Worm (Caenorhabditis elegans) whole organism, L2 larva: ENCODE data around the gene C18E9.5.

Source experiments
- C34F6.9 ChIP-seq: fragments of 150-350 bp; optimal IDR thresholded peaks from 2 replicates; lab custom pipeline; 2014; ENCODE audit warnings: missing biosample characterization, missing genetic modification characterization
- F13H6.1 ChIP-seq: sonication (generic microtip); optimal IDR thresholded peaks from 2 replicates; lab custom pipeline; 2016; ENCODE audit warnings: missing genetic modification characterization, missing compliant biosample characterization
- Y55F3AM.14 ChIP-seq: fragments of 200-800 bp; sonication (Bioruptor generic); optimal IDR thresholded peaks from 2 replicates; lab custom pipeline; 2018; ENCODE audit warnings: mild to moderate bottlenecking, missing genetic modification characterization, missing compliant biosample characterization
- ZK546.5 ChIP-seq: sonication (generic microtip); optimal IDR thresholded peaks from 2 replicates; lab custom pipeline; 2017; ENCODE audit warnings: missing biosample characterization, missing genetic modification characterization
- alr-1 ChIP-seq: fragments of 150-350 bp; optimal IDR thresholded peaks from 2 replicates; lab custom pipeline; 2014; ENCODE audit warnings: missing biosample characterization, missing genetic modification characterization
- aly-2 ChIP-seq: fragments of 150-350 bp; optimal IDR thresholded peaks from 2 replicates; lab custom pipeline; 2014; ENCODE audit warnings: missing biosample characterization, missing genetic modification characterization
- ama-1 ChIP-seq: fragments of 150-350 bp; optimal IDR thresholded peaks from 2 replicates; lab custom pipeline; 2018; ENCODE audit warnings: inconsistent platforms
- blmp-1 ChIP-seq: sonication (generic microtip); optimal IDR thresholded peaks from 2 replicates; lab custom pipeline; 2017; ENCODE audit warnings: missing genetic modification characterization, mild to moderate bottlenecking, missing compliant biosample characterization, antibody characterized with exemption, moderate library complexity; ENCODE audit not compliant: insufficient read depth
- ceh-16 ChIP-seq: fragments of 150-350 bp; optimal IDR thresholded peaks from 2 replicates; lab custom pipeline; 2014; ENCODE audit warnings: missing biosample characterization, missing genetic modification characterization
- ceh-82 ChIP-seq: fragments of 150-350 bp; optimal IDR thresholded peaks from 2 replicates; lab custom pipeline; 2014; ENCODE audit warnings: missing biosample characterization, missing genetic modification characterization
- crh-2 ChIP-seq: sonication (generic microtip); optimal IDR thresholded peaks from 2 replicates; lab custom pipeline; 2017; ENCODE audit warnings: missing biosample characterization, missing genetic modification characterization
- dmd-4 ChIP-seq: sonication (generic microtip); optimal IDR thresholded peaks from 2 replicates; lab custom pipeline; 2017; ENCODE audit warnings: missing biosample characterization, missing genetic modification characterization
- egl-27 ChIP-seq: sonication (generic microtip); optimal IDR thresholded peaks from 3 replicates; lab custom pipeline; 2017; ENCODE audit warnings: missing biosample characterization, missing genetic modification reagents, missing genetic modification characterization
- elt-1 ChIP-seq: fragments of 150-350 bp; optimal IDR thresholded peaks from 2 replicates; lab custom pipeline; 2014; ENCODE audit warnings: missing biosample characterization, missing genetic modification characterization
- elt-3 ChIP-seq: sonication (generic microtip); optimal IDR thresholded peaks from 2 replicates; lab custom pipeline; 2017; ENCODE audit warnings: missing biosample characterization, missing genetic modification characterization
- fos-1 ChIP-seq: fragments of 150-350 bp; optimal IDR thresholded peaks from 2 replicates; lab custom pipeline; 2014; ENCODE audit warnings: missing biosample characterization, missing genetic modification characterization
- gmeb-1 ChIP-seq: fragments of 150-350 bp; optimal IDR thresholded peaks from 2 replicates; lab custom pipeline; 2014; ENCODE audit warnings: missing biosample characterization, missing genetic modification characterization
- lin-11 ChIP-seq: fragments of 150-350 bp; sonication (generic microtip); optimal IDR thresholded peaks from 2 replicates; lab custom pipeline; 2014; ENCODE audit warnings: missing biosample characterization, missing genetic modification characterization, inconsistent platforms, mixed read lengths
- lin-39 ChIP-seq: fragments of 150-350 bp; optimal IDR thresholded peaks from 2 replicates; lab custom pipeline; 2014; ENCODE audit warnings: missing biosample characterization, missing genetic modification reagents, missing genetic modification characterization
- lsy-2 ChIP-seq, 2 experiments: fragments of 150-350 bp in 1 of 2; sonication (generic microtip) in 1 of 2; optimal IDR thresholded peaks; 2 replicates each; lab custom pipeline; 2014 to 2017; ENCODE audit warnings: missing biosample characterization in 2 of 2, missing genetic modification characterization in 2 of 2
- mab-5 ChIP-seq: fragments of 150-350 bp; optimal IDR thresholded peaks from 2 replicates; lab custom pipeline; 2014; ENCODE audit warnings: missing biosample characterization, missing genetic modification characterization
- mbf-1 ChIP-seq: sonication (generic microtip); optimal IDR thresholded peaks from 2 replicates; lab custom pipeline; 2017; ENCODE audit warnings: missing biosample characterization, missing genetic modification characterization
- nhr-10 ChIP-seq: sonication (generic microtip); optimal IDR thresholded peaks from 2 replicates; lab custom pipeline; 2017; ENCODE audit warnings: missing biosample characterization, missing genetic modification characterization
- nhr-11 ChIP-seq: fragments of 150-350 bp; optimal IDR thresholded peaks from 2 replicates; lab custom pipeline; 2014; ENCODE audit warnings: missing biosample characterization, missing genetic modification characterization
- nhr-129 ChIP-seq: fragments of 150-350 bp; optimal IDR thresholded peaks from 2 replicates; lab custom pipeline; 2014; ENCODE audit warnings: missing biosample characterization, missing genetic modification characterization
- nhr-23 ChIP-seq: fragments of 150-350 bp; optimal IDR thresholded peaks from 2 replicates; lab custom pipeline; 2014; ENCODE audit warnings: missing biosample characterization, missing genetic modification reagents, missing genetic modification characterization
- nhr-237 ChIP-seq: fragments of 150-350 bp; optimal IDR thresholded peaks from 2 replicates; lab custom pipeline; 2014; ENCODE audit warnings: missing biosample characterization, missing genetic modification characterization
- nhr-25 ChIP-seq: fragments of 150-350 bp; sonication (generic microtip); optimal IDR thresholded peaks from 3 replicates; lab custom pipeline; 2014; ENCODE audit warnings: missing biosample characterization, missing genetic modification characterization
- nhr-6 ChIP-seq: fragments of 150-350 bp; optimal IDR thresholded peaks from 2 replicates; lab custom pipeline; 2014; ENCODE audit warnings: missing biosample characterization, missing genetic modification characterization
- nhr-77 ChIP-seq: fragments of 150-350 bp; optimal IDR thresholded peaks from 2 replicates; lab custom pipeline; 2014; ENCODE audit warnings: missing biosample characterization, missing genetic modification characterization
- peb-1 ChIP-seq: fragments of 150-350 bp; optimal IDR thresholded peaks from 2 replicates; lab custom pipeline; 2014; ENCODE audit warnings: missing biosample characterization, missing genetic modification characterization
- sem-4 ChIP-seq: fragments of 150-350 bp; optimal IDR thresholded peaks from 2 replicates; lab custom pipeline; 2014; ENCODE audit warnings: missing biosample characterization, missing genetic modification reagents, missing genetic modification characterization
- skn-1 ChIP-seq: sonication (generic microtip); optimal IDR thresholded peaks from 2 replicates; lab custom pipeline; 2017; ENCODE audit warnings: missing biosample characterization, missing genetic modification characterization
- sma-3 ChIP-seq: sonication (generic microtip); optimal IDR thresholded peaks from 2 replicates; lab custom pipeline; 2016; ENCODE audit warnings: missing genetic modification reagents, missing genetic modification characterization, missing compliant biosample characterization
- sma-9 ChIP-seq, 2 experiments: fragments of 150-350 bp in 1 of 2; sonication (generic microtip) in 1 of 2; optimal IDR thresholded peaks; 2 replicates each; lab custom pipeline; 2014 to 2016; ENCODE audit warnings: missing genetic modification characterization in 2 of 2, mild to moderate bottlenecking in 1 of 2, missing biosample characterization in 1 of 2, missing compliant biosample characterization in 1 of 2, missing genetic modification reagents in 1 of 2, moderate library complexity in 1 of 2
- snpc-4 ChIP-seq: fragments of 150-350 bp; optimal IDR thresholded peaks from 2 replicates; lab custom pipeline; 2014; ENCODE audit warnings: missing biosample characterization, missing genetic modification characterization
- unc-39 ChIP-seq: fragments of 150-350 bp; optimal IDR thresholded peaks from 2 replicates; lab custom pipeline; 2014; ENCODE audit warnings: missing biosample characterization, missing genetic modification characterization
- unc-55 ChIP-seq: fragments of 150-350 bp; sonication (generic microtip); optimal IDR thresholded peaks from 3 replicates; lab custom pipeline; 2014; ENCODE audit warnings: missing biosample characterization, missing genetic modification reagents, missing genetic modification characterization
- unc-62 ChIP-seq: fragments of 150-350 bp; optimal IDR thresholded peaks from 2 replicates; lab custom pipeline; 2014; ENCODE audit warnings: missing biosample characterization, missing genetic modification reagents, missing genetic modification characterization
- zag-1 ChIP-seq: fragments of 150-350 bp; optimal IDR thresholded peaks from 2 replicates; lab custom pipeline; 2014; ENCODE audit warnings: missing biosample characterization, missing genetic modification characterization
- ztf-1 ChIP-seq: fragments of 200-800 bp; sonication (Bioruptor generic); conservative IDR thresholded peaks from 2 replicates; pipeline ENCODE4 v1.3.6; 2022; ENCODE audit warnings: missing genetic modification characterization, missing compliant biosample characterization
- ztf-11 ChIP-seq: sonication (generic microtip); optimal IDR thresholded peaks from 2 replicates; lab custom pipeline; 2017; ENCODE audit warnings: missing biosample characterization, missing genetic modification characterization
- ztf-4 ChIP-seq: fragments of 150-350 bp; optimal IDR thresholded peaks from 2 replicates; lab custom pipeline; 2014; ENCODE audit warnings: missing biosample characterization, missing genetic modification characterization

The C18E9.5 gene

DNA sequence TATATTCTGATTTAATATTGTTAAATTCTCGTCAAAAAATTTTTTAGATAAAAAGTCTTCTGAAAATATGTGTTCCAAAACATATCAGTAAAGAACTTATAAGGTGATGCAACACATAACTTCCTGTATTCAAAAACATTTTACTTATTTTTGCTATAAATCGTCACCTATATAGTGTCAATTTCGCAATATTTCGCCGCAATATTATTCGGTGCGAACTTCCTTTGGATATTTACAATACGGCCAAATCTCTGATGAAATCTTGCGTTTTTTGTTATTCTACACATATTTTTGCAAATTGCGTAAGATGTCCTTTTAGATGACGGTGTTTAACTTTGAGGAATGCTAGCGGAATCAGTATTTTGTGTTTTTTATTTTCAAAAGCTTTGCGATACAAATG lies 48.3 kb upstream of the C18E9.5 start:
- TF ChIP-seq lsy-2 (tag; optimal IDR thresholded peaks at IDR 0.05; lab: Kevin White, UChicago): no peak
- TF ChIP-seq lin-39 (tag; lab: Kevin White, UChicago): no peak
- no peak for TF ChIP-seq fos-1 (tag; lab: Kevin White, UChicago)
- TF ChIP-seq lin-11 (tag; lab: Kevin White, UChicago): no peak
- no peak for TF ChIP-seq nhr-77 (tag; lab: Kevin White, UChicago)
- no peak for TF ChIP-seq nhr-11 (tag; lab: Kevin White, UChicago)
- no peak for TF ChIP-seq elt-3 (tag; lab: Kevin White, UChicago)
- TF ChIP-seq alr-1 (tag; lab: Kevin White, UChicago): no peak
- TF ChIP-seq gmeb-1 (tag; lab: Kevin White, UChicago): no peak
- no peak for TF ChIP-seq snpc-4 (tag; lab: Kevin White, UChicago)
- no peak for TF ChIP-seq Y55F3AM.14 (GFP tag; lab: Kevin White, UChicago)
- TF ChIP-seq peb-1: no peak
- no peak for TF ChIP-seq nhr-10
- TF ChIP-seq F13H6.1 (tag; lab: Kevin White, UChicago): no peak
- TF ChIP-seq ZK546.5 (tag; lab: Kevin White, UChicago): no peak
- no peak for TF ChIP-seq zag-1 (tag; lab: Kevin White, UChicago)
- TF ChIP-seq unc-62 (GFP tag; lab: Kevin White, UChicago): no peak
- no peak for TF ChIP-seq C34F6.9

DNA sequence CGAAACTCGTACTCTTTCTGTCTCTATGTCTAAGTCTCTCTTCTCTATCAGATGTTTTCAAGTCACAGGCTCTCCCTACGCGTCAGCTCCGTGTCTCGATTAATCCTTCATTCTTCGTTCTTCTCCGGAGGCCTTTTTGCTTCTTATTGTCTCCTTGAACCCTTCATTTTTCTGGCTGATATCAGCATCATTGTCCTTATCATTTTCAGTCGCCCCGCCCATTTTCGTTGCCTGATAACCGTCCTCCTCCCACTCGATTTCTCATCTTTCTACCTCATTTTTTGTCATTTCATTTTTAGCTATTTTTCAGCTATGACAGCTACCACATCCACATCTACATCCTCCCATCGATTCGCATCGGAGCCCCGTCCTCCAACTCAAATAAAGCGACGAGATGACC lies 47.6 kb upstream of the C18E9.5 start, which contains the start of gene B0457.6:
Gene B0457.6 (plus strand): TSS at position 284 of the 400 bp plus-strand sequence.
- peak; percentile 61 for TF ChIP-seq fos-1 (tag; lab: Kevin White, UChicago)
- no peak for TF ChIP-seq lsy-2 (tag; optimal IDR thresholded peaks at IDR 0.05; lab: Kevin White, UChicago)
- TF ChIP-seq unc-55: peak; percentile 24

DNA sequence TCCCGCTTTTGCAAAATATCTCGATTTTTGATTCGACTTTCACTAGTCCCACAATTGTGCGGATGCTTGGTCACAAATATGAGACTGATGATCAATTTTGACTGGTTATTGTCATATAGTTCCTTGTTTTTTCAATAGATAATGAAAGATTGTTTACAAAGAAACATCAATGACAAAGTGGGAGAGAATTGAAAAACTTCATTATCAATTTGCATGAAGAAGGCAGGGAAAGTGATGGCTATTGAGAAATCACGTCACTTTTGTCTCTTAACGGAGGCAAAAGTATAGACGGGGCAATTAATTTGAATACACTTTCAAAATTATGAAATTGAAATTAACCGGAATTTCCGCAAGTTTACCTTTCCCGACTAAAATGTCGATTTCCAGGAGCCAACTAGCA lies 46.6 kb upstream of the C18E9.5 start:
- TF ChIP-seq sma-3: no peak
- peak; percentile 4 for TF ChIP-seq fos-1 (tag; lab: Kevin White, UChicago)
- TF ChIP-seq snpc-4 (tag; lab: Kevin White, UChicago): no peak
- no peak for TF ChIP-seq mab-5 (tag; lab: Kevin White, UChicago)
- TF ChIP-seq, all 48 proteins: peak for 1

DNA sequence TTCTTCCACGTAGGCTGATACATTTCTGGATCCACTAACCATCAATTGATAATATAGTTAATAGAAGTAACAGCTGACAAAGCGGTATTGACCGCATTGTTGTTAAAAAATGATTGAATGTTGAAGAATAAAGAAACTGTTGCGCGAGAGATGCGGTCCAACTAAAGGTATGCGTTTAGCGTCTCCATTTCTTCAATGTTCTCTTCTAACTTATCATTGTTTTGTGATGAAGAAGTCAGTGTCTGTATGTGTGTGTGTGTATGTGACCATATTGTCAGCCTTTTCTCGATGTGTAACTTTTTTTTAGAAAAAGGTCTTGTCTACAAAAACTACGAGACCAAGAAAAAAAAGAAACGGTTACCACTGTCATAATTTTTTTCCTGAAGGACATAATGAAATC lies 43.3 kb upstream of the C18E9.5 start, which contains the start of gene B0457.2:
Gene B0457.2 (minus strand): TSS at position 101 of the 400 bp plus-strand sequence.
- no peak for TF ChIP-seq ama-1
- no peak for TF ChIP-seq elt-1
- no peak for TF ChIP-seq ceh-82 (tag; lab: Kevin White, UChicago)
- TF ChIP-seq ZK546.5 (tag; lab: Kevin White, UChicago): no peak
- TF ChIP-seq snpc-4 (tag; lab: Kevin White, UChicago): no peak
- no peak for TF ChIP-seq nhr-25 (tag; lab: Kevin White, UChicago)
- no peak for TF ChIP-seq unc-39 (tag; lab: Kevin White, UChicago)
- no peak for TF ChIP-seq gmeb-1 (tag; lab: Kevin White, UChicago)
- no peak for TF ChIP-seq sma-3
- no peak for TF ChIP-seq sem-4
- no peak for TF ChIP-seq lin-39 (tag; lab: Kevin White, UChicago)
- no peak for TF ChIP-seq lin-11 (tag; lab: Kevin White, UChicago)
- TF ChIP-seq nhr-129 (tag; lab: Kevin White, UChicago): no peak

DNA sequence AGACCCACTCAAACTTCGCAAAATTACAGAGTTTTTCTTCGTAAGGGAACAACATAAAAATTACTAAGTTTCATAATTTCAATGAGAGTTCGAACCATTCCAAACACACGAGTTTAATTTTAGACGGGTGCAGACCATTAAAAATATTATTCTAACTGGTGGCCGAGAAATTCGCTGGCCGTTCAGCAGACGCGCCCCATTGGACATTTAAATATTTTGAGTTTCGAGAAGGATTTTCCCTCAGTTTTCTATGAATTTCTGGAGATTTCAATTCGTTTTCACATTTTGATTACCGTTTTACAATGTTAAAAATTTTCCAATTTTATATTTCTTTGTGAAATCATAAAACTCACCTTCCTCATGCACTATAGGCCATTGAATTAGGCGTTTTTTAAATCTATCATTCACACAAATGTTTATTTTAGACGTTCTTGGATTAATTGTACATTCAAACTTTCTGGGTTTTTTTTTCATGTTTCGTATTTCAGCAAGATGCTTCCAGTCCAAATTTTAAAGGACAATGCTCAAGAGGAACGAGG lies 42.5 kb upstream of the C18E9.5 start, which contains the start of gene cct-2:
Gene cct-2 (plus strand): TSS at position 489 of the 539 bp plus-strand sequence.
- TF ChIP-seq aly-2 (tag; lab: Kevin White, UChicago) (no peak), egl-27 (tag; lab: Kevin White, UChicago) (no peak), blmp-1 (tag; lab: Kevin White, UChicago) (no peak), sem-4 (no peak), ceh-16 (tag; lab: Kevin White, UChicago) (no peak), mbf-1 (no peak), nhr-237 (no peak), dmd-4 (no peak), ztf-11 (no peak), ztf-4 (tag; lab: Kevin White, UChicago) (peak; percentile 15), nhr-129 (tag; lab: Kevin White, UChicago) (no peak), elt-1 (no peak), ama-1 (no peak), sma-9 (GFP tag; optimal IDR thresholded peaks at IDR 0.05; lab: Kevin White, UChicago) (no peak), sma-9 (tag; optimal IDR thresholded peaks at IDR 0.05; lab: Kevin White, UChicago) (no peak), gmeb-1 (tag; lab: Kevin White, UChicago) (peak; percentile 5), fos-1 (tag; lab: Kevin White, UChicago) (peak; percentile 38), crh-2 (tag; lab: Kevin White, UChicago) (peak; percentile 17), ztf-1 (GFP tag; lab: Robert Waterston, UW) (no peak), nhr-6 (tag; lab: Kevin White, UChicago) (no peak), unc-39 (tag; lab: Kevin White, UChicago) (no peak), sma-3 (peak; percentile 30), skn-1 (tag; lab: Kevin White, UChicago) (no peak), ZK546.5 (tag; lab: Kevin White, UChicago) (no peak), nhr-25 (tag; lab: Kevin White, UChicago) (no peak), nhr-11 (tag; lab: Kevin White, UChicago) (no peak), mab-5 (tag; lab: Kevin White, UChicago) (no peak), nhr-23 (tag; lab: Kevin White, UChicago) (no peak), snpc-4 (tag; lab: Kevin White, UChicago) (no peak), peb-1 (no peak)
